Fruit fly (Drosophila melanogaster) whole organism: ENCODE data around the gene CG14183.

ENCODE experiments used
- CG8478 ChIP-seq: fragments of >200 bp; optimal IDR thresholded peaks from 2 replicates; lab custom pipeline; 2018; ENCODE audit warnings: inconsistent platforms
- Dll ChIP-seq: fragments of >200 bp; optimal IDR thresholded peaks from 2 replicates; lab custom pipeline; 2017
- EcR ChIP-seq, 2 experiments: fragments of >200 bp; optimal IDR thresholded peaks; 2 replicates each; lab custom pipeline; 2017; ENCODE audit warnings: missing biosample characterization in 2 of 2, missing genetic modification characterization in 2 of 2, missing genetic modification reagents in 2 of 2
- pan ChIP-seq: fragments of >200 bp; optimal IDR thresholded peaks from 2 replicates; lab custom pipeline; 2017
- psq ChIP-seq: fragments of >200 bp; optimal IDR thresholded peaks from 2 replicates; lab custom pipeline; 2017
- usp ChIP-seq: fragments of >200 bp; optimal IDR thresholded peaks from 2 replicates; lab custom pipeline; 2017; ENCODE audit warnings: missing biosample characterization, missing genetic modification characterization, mixed read lengths

The CG14183 gene

DNA sequence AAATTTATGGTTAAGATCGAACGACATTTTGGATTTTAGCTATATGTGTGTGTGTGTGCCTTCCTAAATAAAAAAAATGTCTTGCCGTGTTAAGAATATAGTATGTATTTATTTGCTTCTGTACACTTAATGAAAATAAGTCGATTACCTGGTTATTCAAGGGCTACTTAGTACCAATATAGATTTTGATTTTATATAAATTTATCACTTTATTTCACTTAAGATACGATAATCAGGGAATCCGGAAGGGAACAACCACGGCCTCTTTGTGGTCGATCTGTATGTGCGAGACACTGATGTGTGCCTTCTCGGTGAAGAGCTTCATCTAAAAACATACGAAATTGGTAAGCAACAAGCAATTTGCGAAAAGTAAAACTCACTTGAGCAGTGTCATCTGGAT is at the start of gene CG14183:
Gene CG14183 (minus strand): TSS at position 101 of the 400 bp plus-strand sequence.
- TF ChIP-seq psq (lab: Kevin White, UChicago) = no peak
- no peak for TF ChIP-seq usp
- TF ChIP-seq EcR (GFP tag; optimal IDR thresholded peaks at IDR 0.05; lab: Kevin White, UChicago) = no peak
- no peak for TF ChIP-seq Dll (lab: Kevin White, UChicago)
- TF ChIP-seq pan (lab: Kevin White, UChicago) = no peak
- no peak for TF ChIP-seq CG8478 (lab: Kevin White, UChicago)

DNA sequence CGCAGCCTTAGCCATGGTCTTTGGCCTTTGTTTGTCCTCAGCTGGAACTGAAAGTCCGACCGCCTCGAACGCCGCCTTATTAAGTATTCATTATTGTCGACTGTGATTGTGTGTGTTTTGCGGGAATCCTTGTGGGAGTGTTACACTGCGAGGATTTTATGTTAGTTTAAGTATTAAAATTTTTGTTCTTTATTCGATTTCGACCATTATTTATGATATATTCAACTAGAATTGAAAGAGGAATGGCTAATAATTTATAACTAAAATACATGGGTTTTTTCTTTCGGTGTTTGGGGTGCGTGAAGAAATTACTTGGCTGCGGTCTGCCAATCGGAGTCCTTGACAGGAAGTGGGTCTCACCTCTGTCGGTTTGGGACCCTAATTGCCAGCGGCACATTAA is 34.9 kb upstream of the CG14183 start:
- TF ChIP-seq CG8478 (lab: Kevin White, UChicago) (no peak), psq (lab: Kevin White, UChicago) (no peak), pan (lab: Kevin White, UChicago) (no peak), EcR (GFP tag; optimal IDR thresholded peaks at IDR 0.05; lab: Kevin White, UChicago) (no peak), usp (no peak), Dll (lab: Kevin White, UChicago) (no peak)

- no peak for TF ChIP-seq EcR (GFP tag; optimal IDR thresholded peaks at IDR 0.05; lab: Kevin White, UChicago)
- TF ChIP-seq pan (lab: Kevin White, UChicago) = no peak
- no peak for TF ChIP-seq CG8478 (lab: Kevin White, UChicago)
- TF ChIP-seq psq (lab: Kevin White, UChicago) = no peak
- TF ChIP-seq usp = no peak
- TF ChIP-seq Dll (lab: Kevin White, UChicago) = no peak
These were observed 9.0 kb upstream of the CG14183 start for dm6 chr3L:20036610-20037009.

- TF ChIP-seq usp = no peak
- no peak for TF ChIP-seq Dll (lab: Kevin White, UChicago)
- TF ChIP-seq pan (lab: Kevin White, UChicago) = no peak
- no peak for TF ChIP-seq CG8478 (lab: Kevin White, UChicago)
- no peak for TF ChIP-seq EcR (GFP tag; optimal IDR thresholded peaks at IDR 0.05; lab: Kevin White, UChicago)
- TF ChIP-seq psq (lab: Kevin White, UChicago) = no peak
These were observed 1.1 kb upstream of the CG14183 start, which contains the start of gene Lamtor1 for dm6 chr3L:20028753-20029152. Gene Lamtor1 (minus strand): TSS chr3L:20029020.

DNA sequence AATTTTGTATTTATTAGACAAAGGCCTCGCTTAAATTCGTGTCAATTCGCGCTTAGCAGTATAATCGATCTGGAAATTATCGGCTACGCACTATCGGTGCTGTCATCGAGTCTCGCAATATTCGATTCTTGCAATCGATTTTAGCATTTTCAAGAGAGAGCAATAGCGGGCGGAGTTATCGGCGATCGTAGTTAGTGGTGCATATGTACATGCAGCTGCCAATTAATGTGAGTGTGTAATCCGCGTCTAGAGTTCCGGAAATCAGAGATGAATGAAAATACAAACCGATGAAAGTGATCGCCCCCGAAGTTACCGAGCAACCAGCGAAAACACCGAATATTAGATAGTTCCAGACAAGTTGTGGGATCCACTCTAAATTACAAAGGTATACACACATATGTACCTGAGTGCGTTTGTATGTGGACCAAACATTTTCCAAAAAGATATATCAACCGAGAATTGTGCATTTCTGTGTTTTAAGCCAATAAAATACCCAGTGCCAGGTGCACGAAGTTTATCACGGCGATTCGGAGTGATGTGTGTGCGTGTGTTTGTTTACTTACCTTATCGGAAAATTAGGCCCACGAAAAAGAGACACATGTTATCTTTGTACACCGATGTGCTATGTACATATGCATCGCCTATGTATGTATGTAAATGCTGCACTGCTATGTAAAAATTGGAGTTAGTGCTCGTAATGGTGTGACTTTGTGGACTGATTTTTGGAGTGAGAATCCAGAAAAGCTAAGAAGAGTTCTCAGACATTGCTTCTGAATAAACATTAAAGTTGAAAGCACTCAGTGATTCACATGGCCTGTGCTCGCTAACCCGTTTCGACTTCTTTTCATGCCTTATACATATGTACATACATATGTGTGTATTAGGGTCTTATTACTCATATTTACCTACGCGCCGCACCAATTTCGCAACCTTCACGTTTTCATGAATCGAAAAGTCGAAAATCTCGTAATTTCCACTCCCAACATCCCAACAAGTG is 21.1 kb downstream of the CG14183 start:
- TF ChIP-seq Dll (lab: Kevin White, UChicago) (no peak), EcR (GFP tag; optimal IDR thresholded peaks at IDR 0.05; lab: Kevin White, UChicago) (no peak), psq (lab: Kevin White, UChicago) (no peak), usp (no peak), CG8478 (lab: Kevin White, UChicago) (no peak), pan (lab: Kevin White, UChicago) (no peak)

dm6 chr3L:20005033-20005782 is 22.4 kb downstream of the CG14183 start, which contains the start of gene kug:
Gene kug (plus strand): TSS chr3L:20005301.
- TF ChIP-seq CG8478 (lab: Kevin White, UChicago) (no peak), usp (no peak), Dll (lab: Kevin White, UChicago) (no peak), EcR (GFP tag; optimal IDR thresholded peaks at IDR 0.05; lab: Kevin White, UChicago) (no peak), psq (lab: Kevin White, UChicago) (no peak), pan (lab: Kevin White, UChicago) (no peak)

dm6 chr3L:20004442-20004869 is 23.2 kb downstream of the CG14183 start:
- TF ChIP-seq CG8478 (lab: Kevin White, UChicago) (no peak), pan (lab: Kevin White, UChicago) (no peak), psq (lab: Kevin White, UChicago) (no peak), EcR (GFP tag; optimal IDR thresholded peaks at IDR 0.05; lab: Kevin White, UChicago) (no peak), usp (no peak), Dll (lab: Kevin White, UChicago) (no peak)

DNA sequence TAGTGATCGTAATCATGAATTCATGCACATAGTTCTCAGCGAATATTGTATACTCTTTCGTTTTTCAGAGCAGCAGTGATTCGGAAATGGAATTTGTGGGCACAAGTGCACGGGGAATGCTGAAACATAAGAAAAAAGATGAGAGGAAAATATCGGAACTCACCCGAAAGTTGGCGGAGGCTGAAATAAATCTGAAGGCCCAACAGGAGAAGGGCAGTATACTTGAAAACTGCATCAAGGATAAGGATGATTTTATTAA is 24.5 kb downstream of the CG14183 start:
- TF ChIP-seq usp = no peak
- TF ChIP-seq pan (lab: Kevin White, UChicago) = no peak
- TF ChIP-seq Dll (lab: Kevin White, UChicago) = no peak
- TF ChIP-seq psq (lab: Kevin White, UChicago) = no peak
- no peak for TF ChIP-seq EcR (GFP tag; optimal IDR thresholded peaks at IDR 0.05; lab: Kevin White, UChicago)
- TF ChIP-seq CG8478 (lab: Kevin White, UChicago) = no peak

- TF ChIP-seq usp = no peak
- no peak for TF ChIP-seq psq (lab: Kevin White, UChicago)
- TF ChIP-seq CG8478 (lab: Kevin White, UChicago) = no peak
- TF ChIP-seq EcR (GFP tag; optimal IDR thresholded peaks at IDR 0.05; lab: Kevin White, UChicago) = no peak
- TF ChIP-seq pan (lab: Kevin White, UChicago) = peak; percentile 49
These were observed 25.0 kb downstream of the CG14183 start, which contains the start of gene CG7668 for dm6 chr3L:20002482-20003234. Gene CG7668 (plus strand): TSS chr3L:20002736.

DNA sequence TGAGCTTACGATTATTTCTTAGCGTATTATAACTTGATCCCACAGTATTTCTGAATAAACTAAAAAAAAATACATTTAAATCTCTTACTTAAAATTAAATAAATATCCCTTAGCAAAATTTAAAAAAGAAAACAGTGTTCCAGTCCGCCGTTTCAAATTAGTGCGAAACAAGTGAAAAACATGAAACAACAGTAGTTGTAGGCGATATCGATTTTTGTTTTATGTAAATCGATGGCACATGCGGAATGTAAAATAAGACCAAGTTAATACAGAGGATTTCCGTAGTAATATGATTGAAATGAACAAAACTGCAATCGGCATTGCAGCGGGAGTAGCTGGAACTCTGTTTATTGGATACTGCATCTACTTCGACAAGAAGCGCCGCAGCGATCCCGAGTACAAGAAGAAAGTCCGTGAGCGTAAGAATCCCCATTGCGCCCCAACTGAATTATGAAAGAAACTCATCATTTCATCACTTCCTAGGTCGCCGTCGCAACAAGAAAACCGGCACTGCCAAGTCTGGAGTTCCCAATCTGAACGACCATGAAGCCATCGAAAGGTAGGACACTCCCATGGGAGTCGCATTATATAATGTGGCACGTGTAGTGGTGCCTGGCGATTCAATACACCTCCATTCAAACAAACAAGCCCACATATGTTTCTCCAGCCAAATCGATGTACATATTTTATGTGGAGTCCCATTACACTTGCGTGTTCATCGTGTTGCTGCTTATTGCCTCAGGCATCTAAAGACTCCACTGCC is 26.6 kb downstream of the CG14183 start:
- TF ChIP-seq psq (lab: Kevin White, UChicago) (no peak), pan (lab: Kevin White, UChicago) (no peak), EcR (GFP tag; optimal IDR thresholded peaks at IDR 0.05; lab: Kevin White, UChicago) (no peak), Dll (lab: Kevin White, UChicago) (no peak), CG8478 (lab: Kevin White, UChicago) (no peak), usp (no peak)
